Worm (Caenorhabditis elegans) whole organism, mixed stage, embryonic: ENCODE results near the gene nhr-158.

ENCODE experiments used
- bed-3 ChIP-seq: fragments of 200-800 bp; sonication (Bioruptor generic); optimal IDR thresholded peaks from 3 replicates; lab custom pipeline; 2018; ENCODE audit warnings: mild to moderate bottlenecking, missing genetic modification characterization, moderate library complexity, missing compliant biosample characterization
- blmp-1 ChIP-seq: fragments of 150-350 bp; optimal IDR thresholded peaks from 2 replicates; lab custom pipeline; 2014; ENCODE audit warnings: missing biosample characterization, missing genetic modification characterization
- ceh-39 ChIP-seq: fragments of 150-350 bp; optimal IDR thresholded peaks from 2 replicates; lab custom pipeline; 2014; ENCODE audit warnings: missing biosample characterization, missing genetic modification characterization
- ceh-43 ChIP-seq: fragments of 200-800 bp; sonication (Bioruptor generic); optimal IDR thresholded peaks from 2 replicates; lab custom pipeline; 2018; ENCODE audit warnings: mild to moderate bottlenecking, missing genetic modification characterization, moderate library complexity, missing compliant biosample characterization
- ceh-83 ChIP-seq: fragments of 200-800 bp; sonication (Bioruptor generic); optimal IDR thresholded peaks from 2 replicates; lab custom pipeline; 2018; ENCODE audit warnings: mild to moderate bottlenecking, missing genetic modification characterization, missing compliant biosample characterization
- ces-1 ChIP-seq: fragments of 150-350 bp; optimal IDR thresholded peaks from 2 replicates; lab custom pipeline; 2014; ENCODE audit warnings: missing biosample characterization, missing genetic modification reagents, missing genetic modification characterization
- elt-1 ChIP-seq: sonication (generic microtip); optimal IDR thresholded peaks from 2 replicates; lab custom pipeline; 2017; ENCODE audit warnings: missing genetic modification characterization, mild to moderate bottlenecking, missing compliant biosample characterization, antibody characterized with exemption, moderate library complexity, borderline replicate concordance; ENCODE audit not compliant: insufficient read depth
- elt-3 ChIP-seq: fragments of 150-350 bp; optimal IDR thresholded peaks from 2 replicates; lab custom pipeline; 2014; ENCODE audit warnings: missing biosample characterization, missing genetic modification characterization
- flh-1 ChIP-seq: fragments of 200-800 bp; sonication (Bioruptor generic); optimal IDR thresholded peaks from 2 replicates; lab custom pipeline; 2018; ENCODE audit warnings: mild to moderate bottlenecking, missing genetic modification characterization, moderate library complexity, missing compliant biosample characterization
- ham-2 ChIP-seq: fragments of 200-800 bp; sonication (Bioruptor generic); optimal IDR thresholded peaks from 2 replicates; lab custom pipeline; 2018; ENCODE audit warnings: mild to moderate bottlenecking, missing genetic modification characterization, missing compliant biosample characterization
- hlh-1 ChIP-seq: fragments of 150-350 bp; optimal IDR thresholded peaks from 2 replicates; lab custom pipeline; 2014; ENCODE audit warnings: missing biosample characterization, missing genetic modification reagents, missing genetic modification characterization
- lin-32 ChIP-seq: fragments of 200-800 bp; sonication (Bioruptor generic); optimal IDR thresholded peaks from 2 replicates; lab custom pipeline; 2018; ENCODE audit warnings: mild to moderate bottlenecking, missing genetic modification characterization, missing compliant biosample characterization
- mab-5 ChIP-seq: fragments of 150-350 bp; optimal IDR thresholded peaks from 2 replicates; lab custom pipeline; 2014; ENCODE audit warnings: missing biosample characterization, missing genetic modification characterization
- mep-1 ChIP-seq: fragments of 150-350 bp; optimal IDR thresholded peaks from 2 replicates; lab custom pipeline; 2017; ENCODE audit warnings: missing biosample characterization, missing genetic modification reagents, missing genetic modification characterization, inconsistent platforms
- nhr-12 ChIP-seq: fragments of 150-350 bp; optimal IDR thresholded peaks from 2 replicates; lab custom pipeline; 2014; ENCODE audit warnings: missing biosample characterization, missing genetic modification characterization
- nhr-2 ChIP-seq: fragments of 150-350 bp; optimal IDR thresholded peaks from 2 replicates; lab custom pipeline; 2014; ENCODE audit warnings: missing biosample characterization, missing genetic modification characterization
- nhr-237 ChIP-seq: fragments of 150-350 bp; optimal IDR thresholded peaks from 2 replicates; lab custom pipeline; 2014; ENCODE audit warnings: missing biosample characterization, missing genetic modification characterization
- nhr-28 ChIP-seq: fragments of 150-350 bp; optimal IDR thresholded peaks from 2 replicates; lab custom pipeline; 2014; ENCODE audit warnings: missing biosample characterization, missing genetic modification characterization
- nhr-76 ChIP-seq: sonication (generic microtip); optimal IDR thresholded peaks from 2 replicates; lab custom pipeline; 2017; ENCODE audit warnings: missing biosample characterization, missing genetic modification characterization
- sem-2 ChIP-seq: fragments of 200-800 bp; sonication (Bioruptor generic); optimal IDR thresholded peaks from 2 replicates; lab custom pipeline; 2018; ENCODE audit warnings: mild to moderate bottlenecking, missing genetic modification characterization, missing compliant biosample characterization
- snpc-4 ChIP-seq: fragments of 150-350 bp; optimal IDR thresholded peaks from 2 replicates; lab custom pipeline; 2014; ENCODE audit warnings: missing biosample characterization, missing genetic modification characterization
- sptf-1 ChIP-seq: sonication (generic microtip); optimal IDR thresholded peaks from 2 replicates; lab custom pipeline; 2017; ENCODE audit warnings: mild to moderate bottlenecking, missing genetic modification characterization, moderate library complexity, missing compliant biosample characterization
- unc-120 ChIP-seq: sonication (generic microtip); optimal IDR thresholded peaks from 2 replicates; lab custom pipeline; 2017; ENCODE audit warnings: missing genetic modification characterization, missing compliant biosample characterization; ENCODE audit not compliant: poor library complexity, severe bottlenecking
- unc-39 ChIP-seq: fragments of 150-350 bp; optimal IDR thresholded peaks from 2 replicates; lab custom pipeline; 2014; ENCODE audit warnings: missing biosample characterization, missing genetic modification characterization
- unc-62 ChIP-seq: fragments of 150-350 bp; optimal IDR thresholded peaks from 2 replicates; lab custom pipeline; 2014; ENCODE audit warnings: missing biosample characterization, missing genetic modification reagents, missing genetic modification characterization
- zip-8 ChIP-seq: fragments of 150-350 bp; optimal IDR thresholded peaks from 2 replicates; lab custom pipeline; 2014; ENCODE audit warnings: missing biosample characterization, missing genetic modification characterization
- ztf-11 ChIP-seq: fragments of 150-350 bp; optimal IDR thresholded peaks from 2 replicates; lab custom pipeline; 2014; ENCODE audit warnings: missing biosample characterization, missing genetic modification characterization

Gene nhr-158

ce11 chrV:3870359-3870758 lies 3.6 kb downstream of the nhr-158 start:
- TF ChIP-seq sem-2 (GFP tag; lab: Kevin White, UChicago): no peak
- peak; percentile 37 for TF ChIP-seq ces-1

- TF ChIP-seq ceh-83 (GFP tag; lab: Kevin White, UChicago) (no peak), nhr-12 (tag; lab: Kevin White, UChicago) (no peak)
Observed at ce11 chrV:3868905-3869304, 5.0 kb downstream of the nhr-158 start, which contains the start of gene nhr-157. Gene nhr-157 (minus strand): TSS chrV:3869005.

ce11 chrV:3865273-3865672 lies 8.7 kb downstream of the nhr-158 start:
- TF ChIP-seq elt-1 (tag; lab: Kevin White, UChicago) (peak; percentile 66), zip-8 (tag; lab: Kevin White, UChicago) (peak; percentile 48), ztf-11 (tag; lab: Kevin White, UChicago) (no peak)

ce11 chrV:3862851-3863250 lies 11.1 kb downstream of the nhr-158 start, which contains the start of gene nhr-187:
Gene nhr-187 (minus strand): TSS chrV:3862951.
- TF ChIP-seq elt-3 (tag; lab: Kevin White, UChicago) (no peak), ces-1 (no peak), ceh-83 (GFP tag; lab: Kevin White, UChicago) (no peak), nhr-28 (tag; lab: Kevin White, UChicago) (no peak), ceh-39 (tag; lab: Kevin White, UChicago) (no peak), nhr-237 (tag; lab: Kevin White, UChicago) (no peak), unc-120 (no peak), flh-1 (GFP tag; lab: Kevin White, UChicago) (no peak), unc-39 (no peak), snpc-4 (tag; lab: Kevin White, UChicago) (no peak), nhr-12 (tag; lab: Kevin White, UChicago) (no peak), lin-32 (no peak)

DNA sequence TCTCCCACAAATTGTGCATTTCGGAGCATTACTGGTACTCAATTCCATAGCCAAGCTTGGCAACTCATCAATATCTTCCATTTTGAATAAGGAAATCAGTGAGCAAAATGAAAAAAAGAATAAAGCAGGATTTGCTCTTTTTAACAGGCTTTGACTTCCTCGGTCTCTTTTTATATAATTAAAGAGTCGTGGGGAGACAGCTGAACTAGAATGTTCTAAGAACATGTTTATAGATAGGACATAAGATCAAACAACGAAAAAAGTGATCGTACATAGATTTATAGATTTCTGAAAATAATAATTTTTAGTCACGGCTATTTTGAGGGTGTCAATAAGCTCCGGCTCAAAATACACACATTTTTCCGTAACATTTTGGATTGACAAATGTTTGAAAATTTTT lies 13.8 kb downstream of the nhr-158 start, which contains the start of gene nhr-189:
Gene nhr-189, minus strand, starts transcription at position 121 of the 400 bp plus-strand sequence.
- no peak for TF ChIP-seq snpc-4 (tag; lab: Kevin White, UChicago)
- TF ChIP-seq hlh-1: no peak
- no peak for TF ChIP-seq unc-62
- no peak for TF ChIP-seq mep-1
- no peak for TF ChIP-seq bed-3 (GFP tag; lab: Kevin White, UChicago)
- TF ChIP-seq unc-120: no peak
- TF ChIP-seq nhr-2 (tag; lab: Kevin White, UChicago): no peak
- TF ChIP-seq sem-2 (GFP tag; lab: Kevin White, UChicago): no peak

DNA sequence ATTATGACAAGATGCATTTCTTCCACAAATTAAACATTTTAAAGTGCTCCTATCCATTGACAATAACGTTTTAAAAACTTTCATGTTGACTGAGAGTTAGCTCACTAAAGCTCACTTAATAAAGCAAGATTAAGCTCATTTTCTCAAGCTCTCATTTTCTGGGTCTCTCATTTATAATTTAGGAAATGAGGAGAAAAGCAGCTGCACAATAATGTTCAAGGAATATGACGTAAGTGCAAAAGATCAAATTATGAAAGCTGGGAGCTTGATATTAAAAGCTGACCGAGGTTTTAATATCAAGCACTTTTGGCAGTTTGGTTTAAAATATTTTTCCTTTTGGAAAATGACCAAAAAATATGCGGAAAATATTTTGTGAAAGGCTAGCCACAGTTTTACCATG lies 16.2 kb downstream of the nhr-158 start, which contains the start of gene nhr-188:
Gene nhr-188, minus strand, starts transcription at position 84 of the 400 bp plus-strand sequence.
- TF ChIP-seq ces-1: peak; percentile 41
- no peak for TF ChIP-seq nhr-237 (tag; lab: Kevin White, UChicago)
- TF ChIP-seq, all 35 proteins: peak for 1

- no peak for TF ChIP-seq nhr-12 (tag; lab: Kevin White, UChicago)
- TF ChIP-seq nhr-2 (tag; lab: Kevin White, UChicago): no peak
- TF ChIP-seq zip-8 (tag; lab: Kevin White, UChicago): no peak
- TF ChIP-seq mab-5: no peak
- TF ChIP-seq blmp-1 (tag; lab: Kevin White, UChicago): no peak
- TF ChIP-seq elt-3 (tag; lab: Kevin White, UChicago): no peak
- no peak for TF ChIP-seq ceh-83 (GFP tag; lab: Kevin White, UChicago)
- no peak for TF ChIP-seq nhr-76 (tag; lab: Kevin White, UChicago)
- TF ChIP-seq ceh-43 (GFP tag; lab: Kevin White, UChicago): no peak
- no peak for TF ChIP-seq ztf-11 (tag; lab: Kevin White, UChicago)
- no peak for TF ChIP-seq sptf-1 (tag; lab: Kevin White, UChicago)
Observed at ce11 chrV:3855916-3856315, 18.0 kb downstream of the nhr-158 start.

- no peak for TF ChIP-seq ceh-83 (GFP tag; lab: Kevin White, UChicago)
- no peak for TF ChIP-seq nhr-12 (tag; lab: Kevin White, UChicago)
- no peak for TF ChIP-seq lin-32
- no peak for TF ChIP-seq hlh-1
- TF ChIP-seq ham-2 (GFP tag; lab: Kevin White, UChicago): no peak
Observed at ce11 chrV:3854847-3855246, 19.1 kb downstream of the nhr-158 start, which contains the start of gene nhr-186. Gene nhr-186 (minus strand): TSS chrV:3854947.
